Worm (Caenorhabditis elegans): Measurements from ENCODE around the gene R09A8.2.

The R09A8.2 gene

DNA sequence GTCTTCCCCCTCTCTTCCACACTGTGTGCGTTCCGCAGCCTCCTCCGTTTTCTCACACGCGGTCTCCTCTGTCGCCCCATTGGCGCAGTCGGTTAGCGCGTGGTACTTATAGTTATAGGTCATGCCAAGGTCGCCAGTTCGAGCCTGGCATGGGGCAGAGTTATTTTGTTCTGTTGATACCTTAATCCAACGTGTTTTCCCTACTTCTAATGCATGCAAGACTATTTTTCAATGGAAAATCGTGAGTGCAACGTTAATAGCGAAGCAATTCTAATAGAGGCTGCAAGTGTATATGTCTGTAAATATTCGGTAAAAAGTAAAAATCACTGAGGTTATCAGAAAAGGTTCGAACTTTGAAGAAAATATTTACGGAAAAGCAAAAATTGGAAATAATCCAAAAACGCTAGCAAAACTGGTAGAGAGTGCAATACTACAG is 41.8 kb downstream of the R09A8.2 start (continued):
- no peak for TF ChIP-seq F57A8.1 (GFP tag; optimal IDR thresholded peaks at IDR 0.05)
- peak; percentile 32 for TF ChIP-seq lin-54 (GFP tag; optimal IDR thresholded peaks at IDR 0.05)
- TF ChIP-seq F49E8.2 (tag; optimal IDR thresholded peaks at IDR 0.05; ENCODE audit: insufficient read depth): no peak
- TF ChIP-seq dpl-1 (GFP tag; optimal IDR thresholded peaks at IDR 0.05): no peak

DNA sequence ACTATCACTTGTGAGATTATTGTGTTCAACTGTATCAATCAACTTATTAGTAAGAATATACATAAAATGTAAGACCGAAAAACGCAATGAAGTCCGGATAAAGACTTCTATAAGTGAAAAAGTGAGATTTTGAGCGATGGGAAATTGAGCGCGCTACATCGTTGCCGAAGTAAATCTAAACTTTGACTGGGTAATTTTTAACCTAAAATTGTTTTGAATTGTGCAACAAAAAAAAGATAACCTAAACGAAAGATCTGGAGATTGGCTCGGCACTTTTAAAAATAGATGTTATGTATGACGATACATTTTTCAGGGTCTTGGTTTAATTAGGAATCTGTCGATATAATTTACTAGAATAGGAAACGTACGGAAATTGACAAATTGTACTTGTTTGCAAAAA is 43.8 kb downstream of the R09A8.2 start:
- no peak for TF ChIP-seq dpl-1 (GFP tag; optimal IDR thresholded peaks at IDR 0.05)
- TF ChIP-seq pha-4 (tag; optimal IDR thresholded peaks at IDR 0.05): no peak
- TF ChIP-seq lin-54 (GFP tag; optimal IDR thresholded peaks at IDR 0.05): peak; percentile 8
- 0 out of 2 replicates have a peak, but pooled peaks have one; percentile 9 for TF ChIP-seq bed-1 (GFP tag; IDR thresholded peaks at IDR 0.05)
- TF ChIP-seq egl-44 (GFP tag; IDR thresholded peaks at IDR 0.05): no peak
- no peak for TF ChIP-seq F52B5.7 (tag; optimal IDR thresholded peaks at IDR 0.05)
- no peak for TF ChIP-seq ZK185.1 (tag; optimal IDR thresholded peaks at IDR 0.05; ENCODE audit: poor library complexity, severe bottlenecking)

DNA sequence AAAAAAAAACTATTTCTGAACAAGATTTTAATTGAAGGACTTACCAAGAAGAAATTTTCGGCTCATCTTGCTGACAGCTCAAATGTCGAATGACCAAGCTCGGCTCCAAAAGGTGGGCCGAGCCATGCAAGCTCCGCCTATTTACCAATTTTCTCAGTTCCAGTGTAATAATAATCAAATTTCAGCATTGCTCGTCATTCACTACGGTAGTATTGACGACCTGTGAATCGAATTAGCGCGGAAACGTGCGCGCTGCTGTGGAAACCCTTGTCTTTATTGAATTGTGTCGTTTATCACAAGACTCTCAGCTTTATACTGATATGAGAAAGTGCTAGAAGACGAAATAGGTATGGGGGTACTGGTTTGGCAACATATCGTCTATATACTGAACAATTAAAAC is 44.3 kb downstream of the R09A8.2 start, which contains the start of gene nlp-76:
nlp-76 (minus strand) TSS at position 367 of the 400 bp plus-strand sequence.
- TF ChIP-seq unc-130 (GFP tag; optimal IDR thresholded peaks at IDR 0.05) (no peak), sea-2 (GFP tag; IDR thresholded peaks at IDR 0.05) (no peak), ztf-26 (tag; optimal IDR thresholded peaks at IDR 0.05) (peak; percentile 43), athp-1 (tag; optimal IDR thresholded peaks at IDR 0.05) (peak; percentile 29), B0336.3 (GFP tag; IDR thresholded peaks at IDR 0.05) (peak; percentile 29; the same call in 1 of the 2 replicates), let-526 (GFP tag; IDR thresholded peaks at IDR 0.05) (no peak), die-1 (tag; optimal IDR thresholded peaks at IDR 0.05) (no peak), F10E7.11 (tag; optimal IDR thresholded peaks at IDR 0.05) (no peak), dox-1 (GFP tag; IDR thresholded peaks at IDR 0.05) (peak; percentile 15; the same call in 1 of the 2 replicates), tbp1 (GFP tag; optimal IDR thresholded peaks at IDR 0.05) (no peak), efl-1 (GFP tag; optimal IDR thresholded peaks at IDR 0.05) (no peak), F57A8.1 (GFP tag; optimal IDR thresholded peaks at IDR 0.05) (no peak), somi-1 (GFP tag; optimal IDR thresholded peaks at IDR 0.05) (peak; percentile 36), ama-1 (optimal IDR thresholded peaks at IDR 0.05) (peak; percentile 49), ama-1 (GFP tag; optimal IDR thresholded peaks at IDR 0.05) (no peak), Y95B8A.8 (GFP tag; IDR thresholded peaks at IDR 0.05) (no peak), madf-6 (GFP tag; IDR thresholded peaks at IDR 0.05) (no peak), lin-26 (GFP tag; IDR thresholded peaks at IDR 0.05) (peak; percentile 20; the same call in 1 of the 2 replicates), zim-3 (tag; optimal IDR thresholded peaks at IDR 0.05) (no peak), B0261.1 (tag; optimal IDR thresholded peaks at IDR 0.05) (no peak), pbrm-1 (GFP tag; IDR thresholded peaks at IDR 0.05) (no peak), nfyb-1 (GFP tag; IDR thresholded peaks at IDR 0.05) (no peak), nhr-120 (GFP tag; IDR thresholded peaks at IDR 0.05) (no peak), cebp-1 (GFP tag; IDR thresholded peaks at IDR 0.05) (no peak), cebp-1 (tag; optimal IDR thresholded peaks at IDR 0.05) (peak; percentile 56), let-607 (tag; optimal IDR thresholded peaks at IDR 0.05) (no peak), madf-3 (GFP tag; IDR thresholded peaks at IDR 0.05) (no peak), snpc-1.3 (tag; optimal IDR thresholded peaks at IDR 0.05; ENCODE audit: insufficient read depth) (no peak), rpc-1 (optimal IDR thresholded peaks at IDR 0.05) (no peak), rpc-1 (tag; optimal IDR thresholded peaks at IDR 0.05) (no peak), egl-44 (GFP tag; IDR thresholded peaks at IDR 0.05) (peak; percentile 18; the same call in 1 of the 2 replicates), Y53G8AR.9 (GFP tag; conservative IDR thresholded peaks at IDR 0.05) (0 out of 2 replicates have a peak, but pooled peaks have one; percentile 18), egrh-3 (GFP tag; IDR thresholded peaks at IDR 0.05) (no peak)

Data from whole organism, young adult.